Worm (Caenorhabditis elegans): ENCODE data around the gene bpl-1.

DNA sequence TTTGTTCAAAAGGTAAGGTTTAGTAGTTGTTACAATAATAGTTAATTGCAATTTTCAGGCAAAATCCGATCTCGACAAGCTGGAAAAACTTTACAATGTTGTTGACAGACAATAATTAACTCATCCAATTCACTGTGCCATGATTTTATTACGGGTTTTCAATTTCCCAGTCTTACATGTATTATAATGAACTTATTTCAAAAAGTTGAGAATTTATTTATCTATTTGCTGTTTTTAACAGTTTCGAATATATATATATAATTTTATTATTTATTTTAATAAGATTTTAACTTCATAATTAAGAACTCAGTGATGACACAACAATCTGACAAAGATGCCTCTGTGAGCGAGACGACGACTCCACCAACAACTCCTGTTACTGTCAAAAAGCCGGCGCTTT is 28.0 kb upstream of the bpl-1 start, which contains the start of gene lelo-1:
- no peak for TF ChIP-seq dao-5 (tag; optimal IDR thresholded peaks at IDR 0.05)
- TF ChIP-seq him-1 (tag; optimal IDR thresholded peaks at IDR 0.05), result no peak
